Worm (Caenorhabditis elegans): Measurements from ENCODE around the gene ccep-97.

ce11 chrV:4788823-4789222 lies 29.6 kb downstream of the ccep-97 start, which contains the start of gene R02F11.10:
- TF ChIP-seq elt-2 (tag; optimal IDR thresholded peaks at IDR 0.05) (no peak), ceh-34 (tag; optimal IDR thresholded peaks at IDR 0.05) (no peak), F13H6.1 (tag; optimal IDR thresholded peaks at IDR 0.05) (no peak), unc-86 (tag; optimal IDR thresholded peaks at IDR 0.05) (no peak), ceh-14 (tag; optimal IDR thresholded peaks at IDR 0.05) (no peak), mec-3 (tag; optimal IDR thresholded peaks at IDR 0.05; ENCODE audit: borderline replicate concordance) (no peak), nfya-1 (tag; optimal IDR thresholded peaks at IDR 0.05) (no peak), Y22D7AL.16 (tag; optimal IDR thresholded peaks at IDR 0.05) (no peak), C38D4.7 (GFP tag; optimal IDR thresholded peaks at IDR 0.05) (no peak), pqm-1 (tag; optimal IDR thresholded peaks at IDR 0.05) (no peak)

All from whole organism, late embryonic.